Worm (Caenorhabditis elegans) whole organism, L1 larva: ENCODE data around the gene C23G10.10.

Experiments used
- blmp-1 ChIP-seq: fragments of 150-350 bp; optimal IDR thresholded peaks from 2 replicates; lab custom pipeline; 2014; ENCODE audit warnings: missing biosample characterization, missing genetic modification characterization
- ceh-82 ChIP-seq, 3 experiments: fragments of 150-350 bp in 1 of 3; sonication (generic microtip) in 2 of 3; optimal IDR thresholded peaks; 2 replicates each; lab custom pipeline; 2014 to 2017; ENCODE audit warnings: missing biosample characterization in 3 of 3, missing genetic modification characterization in 3 of 3
- ceh-88 ChIP-seq: fragments of 200-800 bp; sonication (Bioruptor generic); IDR thresholded peaks from 2 replicates; pipeline ENCODE4 v1.3.6; 2022; ENCODE audit warnings: missing genetic modification characterization, missing compliant biosample characterization
- grh-1 ChIP-seq: fragments of 200-800 bp; sonication (Bioruptor generic); IDR thresholded peaks from 2 replicates; pipeline ENCODE4 v1.3.6; 2022; ENCODE audit warnings: missing genetic modification reagents, missing genetic modification characterization, missing compliant biosample characterization
- lin-13 ChIP-seq: fragments of 150-350 bp; optimal IDR thresholded peaks from 2 replicates; lab custom pipeline; 2014; ENCODE audit warnings: missing biosample characterization, missing genetic modification reagents, missing genetic modification characterization
- lir-3 ChIP-seq: sonication (generic microtip); optimal IDR thresholded peaks from 2 replicates; lab custom pipeline; 2016; ENCODE audit warnings: mild to moderate bottlenecking, missing genetic modification characterization, moderate library complexity, missing compliant biosample characterization; ENCODE audit not compliant: poor library complexity
- nhr-237 ChIP-seq: fragments of 150-350 bp; optimal IDR thresholded peaks from 2 replicates; lab custom pipeline; 2014; ENCODE audit warnings: missing biosample characterization, missing genetic modification characterization
- nhr-47 ChIP-seq: sonication (generic microtip); optimal IDR thresholded peaks from 2 replicates; lab custom pipeline; 2016; ENCODE audit warnings: mild to moderate bottlenecking, missing genetic modification characterization, moderate library complexity, missing compliant biosample characterization

ce11 chrIII:6164253-6164971, 49.4 kb downstream of the C23G10.10 start, which contains the start of gene F42A10.9:
- TF ChIP-seq ceh-88 (GFP tag; lab: Robert Waterston, UW): no peak
- TF ChIP-seq nhr-237 (tag; lab: Kevin White, UChicago): no peak
- no peak for TF ChIP-seq grh-1 (GFP tag; lab: Robert Waterston, UW)
- TF ChIP-seq nhr-47 (tag; lab: Kevin White, UChicago): peak; percentile 5
- no peak for TF ChIP-seq blmp-1 (tag; lab: Kevin White, UChicago)
- no peak for TF ChIP-seq lir-3 (tag; lab: Kevin White, UChicago)
- TF ChIP-seq lin-13 (GFP tag; lab: Kevin White, UChicago): no peak
- no peak for TF ChIP-seq ceh-82 (tag; optimal IDR thresholded peaks at IDR 0.05; lab: Kevin White, UChicago)
